Fruit fly (Drosophila melanogaster) whole organism, embryonic: ENCODE results near the gene mRpL24.

Source experiments
- Adf1 ChIP-seq: fragments of 200-800 bp; sonication (Bioruptor generic); IDR thresholded peaks from 2 replicates; pipeline ENCODE4 v1.3.6; 2022; ENCODE audit warnings: missing biosample characterization, missing genetic modification characterization
- Blimp-1 ChIP-seq: fragments of 200-800 bp; sonication (Bioruptor generic); optimal IDR thresholded peaks from 3 replicates; lab custom pipeline; 2018; ENCODE audit warnings: missing biosample characterization, missing genetic modification characterization, mild to moderate bottlenecking, moderate library complexity, missing genetic modification reagents
- CG10267 ChIP-seq: fragments of 200-800 bp; sonication (Bioruptor generic); optimal IDR thresholded peaks from 2 replicates; lab custom pipeline; 2018; ENCODE audit warnings: missing biosample characterization, mild to moderate bottlenecking, missing genetic modification characterization, moderate library complexity
- CG10654 ChIP-seq: fragments of 200-800 bp; sonication (Bioruptor generic); optimal IDR thresholded peaks from 2 replicates; lab custom pipeline; 2016; ENCODE audit warnings: missing biosample characterization, missing genetic modification characterization
- CG11560 ChIP-seq: fragments of 200-800 bp; sonication (Bioruptor generic); IDR thresholded peaks from 3 replicates; pipeline ENCODE4 v1.3.6; 2022; ENCODE audit warnings: missing biosample characterization, missing genetic modification characterization
- CG1233 ChIP-seq: fragments of 200-800 bp; sonication (Bioruptor generic); optimal IDR thresholded peaks from 4 replicates; lab custom pipeline; 2018; ENCODE audit warnings: missing biosample characterization, mild to moderate bottlenecking, missing genetic modification characterization
- CG15601 ChIP-seq: fragments of 200-800 bp; sonication (Bioruptor generic); optimal IDR thresholded peaks from 3 replicates; lab custom pipeline; 2019; ENCODE audit warnings: missing biosample characterization, mild to moderate bottlenecking, missing genetic modification characterization, moderate library complexity
- CG15696 ChIP-seq: fragments of 200-800 bp; sonication (Bioruptor generic); optimal IDR thresholded peaks from 2 replicates; lab custom pipeline; 2019; ENCODE audit warnings: missing biosample characterization, mild to moderate bottlenecking, missing genetic modification characterization, moderate library complexity
- CG16815 ChIP-seq: fragments of 200-800 bp; sonication (Bioruptor generic); optimal IDR thresholded peaks from 3 replicates; lab custom pipeline; 2017; ENCODE audit warnings: missing biosample characterization, mild to moderate bottlenecking, missing genetic modification characterization
- CG17385 ChIP-seq: fragments of 200-800 bp; sonication (Bioruptor generic); optimal IDR thresholded peaks from 3 replicates; lab custom pipeline; 2018; ENCODE audit warnings: missing biosample characterization, mild to moderate bottlenecking, missing genetic modification characterization
- CG18262 ChIP-seq: fragments of 200-800 bp; optimal IDR thresholded peaks from 3 replicates; lab custom pipeline; 2019; ENCODE audit warnings: missing biosample characterization, mild to moderate bottlenecking, missing genetic modification characterization, moderate library complexity
- CG1832 ChIP-seq: fragments of 200-800 bp; sonication (Bioruptor generic); optimal IDR thresholded peaks from 2 replicates; lab custom pipeline; 2017; ENCODE audit warnings: missing biosample characterization, mild to moderate bottlenecking, missing genetic modification characterization, inconsistent platforms
- CG2712 ChIP-seq: fragments of 200-800 bp; optimal IDR thresholded peaks from 3 replicates; lab custom pipeline; 2019; ENCODE audit warnings: missing biosample characterization, mild to moderate bottlenecking, missing genetic modification characterization, moderate library complexity
- CG31224 ChIP-seq: fragments of 200-800 bp; sonication (Bioruptor generic); IDR thresholded peaks from 2 replicates; pipeline ENCODE4 v1.3.6; 2022; ENCODE audit warnings: missing biosample characterization, missing genetic modification characterization
- CG31388 ChIP-seq: fragments of 200-800 bp; sonication (Bioruptor generic); optimal IDR thresholded peaks from 2 replicates; lab custom pipeline; 2016; ENCODE audit warnings: missing biosample characterization, missing genetic modification characterization
- CG33557 ChIP-seq: fragments of 200-800 bp; sonication (Bioruptor generic); optimal IDR thresholded peaks from 2 replicates; lab custom pipeline; 2019; ENCODE audit warnings: missing biosample characterization, mild to moderate bottlenecking, missing genetic modification characterization, moderate library complexity
- CG4424 ChIP-seq: fragments of 200-800 bp; sonication (Bioruptor generic); optimal IDR thresholded peaks from 3 replicates; lab custom pipeline; 2016; ENCODE audit warnings: missing biosample characterization, missing genetic modification characterization
- CG6175 ChIP-seq: fragments of 200-800 bp; sonication (Bioruptor generic); IDR thresholded peaks from 3 replicates; pipeline ENCODE4 v1.3.6; 2022; ENCODE audit warnings: missing biosample characterization, missing genetic modification characterization
- CG7556 ChIP-seq: fragments of 200-800 bp; sonication (Bioruptor generic); optimal IDR thresholded peaks from 2 replicates; lab custom pipeline; 2017; ENCODE audit warnings: missing biosample characterization, mild to moderate bottlenecking, missing genetic modification characterization
- CG8924 ChIP-seq: fragments of 200-800 bp; optimal IDR thresholded peaks from 3 replicates; lab custom pipeline; 2019; ENCODE audit warnings: missing biosample characterization, mild to moderate bottlenecking, missing genetic modification characterization, moderate library complexity
- CG9215 ChIP-seq: fragments of 200-800 bp; sonication (Bioruptor generic); IDR thresholded peaks from 2 replicates; pipeline ENCODE4 v1.3.6; 2022; ENCODE audit warnings: missing biosample characterization, missing genetic modification characterization
- CG9609 ChIP-seq: fragments of 200-800 bp; sonication (Bioruptor generic); optimal IDR thresholded peaks from 3 replicates; lab custom pipeline; 2016; ENCODE audit warnings: missing biosample characterization, missing genetic modification characterization
- Chrac-16 ChIP-seq: fragments of 200-800 bp; sonication (Bioruptor generic); optimal IDR thresholded peaks from 3 replicates; lab custom pipeline; 2016; ENCODE audit warnings: missing biosample characterization, missing genetic modification characterization
- CoRest ChIP-seq: fragments of 200-800 bp; sonication (Bioruptor generic); optimal IDR thresholded peaks from 3 replicates; lab custom pipeline; 2018; ENCODE audit warnings: missing biosample characterization, mild to moderate bottlenecking, missing genetic modification characterization, moderate library complexity
- D19A ChIP-seq: fragments of 200-800 bp; optimal IDR thresholded peaks from 3 replicates; lab custom pipeline; 2019; ENCODE audit warnings: missing biosample characterization, mild to moderate bottlenecking, missing genetic modification characterization, moderate library complexity
- Dad ChIP-seq: fragments of 200-800 bp; sonication (Bioruptor generic); optimal IDR thresholded peaks from 3 replicates; lab custom pipeline; 2016; ENCODE audit warnings: missing biosample characterization, missing genetic modification characterization
- Fer1 ChIP-seq: fragments of 200-800 bp; sonication (Bioruptor generic); optimal IDR thresholded peaks from 2 replicates; lab custom pipeline; 2017; ENCODE audit warnings: missing biosample characterization, mild to moderate bottlenecking, missing genetic modification characterization
- Hmx ChIP-seq: fragments of 200-800 bp; sonication (Bioruptor generic); optimal IDR thresholded peaks from 2 replicates; lab custom pipeline; 2016; ENCODE audit warnings: missing biosample characterization, missing genetic modification characterization
- Jarid2 ChIP-seq: fragments of 200-800 bp; sonication (Bioruptor generic); optimal IDR thresholded peaks from 3 replicates; lab custom pipeline; 2017; ENCODE audit warnings: mild to moderate bottlenecking, missing biosample characterization, missing genetic modification reagents, missing genetic modification characterization
- Oli ChIP-seq: fragments of 200-800 bp; sonication (Bioruptor generic); optimal IDR thresholded peaks from 2 replicates; lab custom pipeline; 2018; ENCODE audit warnings: missing biosample characterization, mild to moderate bottlenecking, missing genetic modification characterization, moderate library complexity
- Xrp1 ChIP-seq: fragments of 200-800 bp; sonication (Bioruptor generic); IDR thresholded peaks from 2 replicates; pipeline ENCODE4 v1.3.6; 2022; ENCODE audit warnings: missing biosample characterization, missing genetic modification characterization
- al ChIP-seq: fragments of 200-800 bp; sonication (Bioruptor generic); IDR thresholded peaks from 2 replicates; pipeline ENCODE4 v1.3.6; 2022; ENCODE audit warnings: missing biosample characterization, missing genetic modification characterization
- ase ChIP-seq: fragments of 200-800 bp; sonication (Bioruptor generic); IDR thresholded peaks from 3 replicates; pipeline ENCODE4 v1.3.6; 2022; ENCODE audit warnings: missing biosample characterization, missing genetic modification characterization
- bbx ChIP-seq: fragments of 200-800 bp; sonication (Bioruptor generic); IDR thresholded peaks from 2 replicates; pipeline ENCODE4 v1.3.6; 2022; ENCODE audit warnings: missing biosample characterization, missing genetic modification characterization; ENCODE audit not compliant: partially characterized antibody
- dan ChIP-seq: fragments of 200-800 bp; sonication (Bioruptor generic); IDR thresholded peaks from 2 replicates; pipeline ENCODE4 v1.3.6; 2022; ENCODE audit warnings: missing biosample characterization, missing genetic modification characterization
- dpn ChIP-seq, 2 experiments: fragments of 200-800 bp; sonication (Bioruptor generic); optimal IDR thresholded peaks; 3 replicates each; lab custom pipeline; 2016; ENCODE audit warnings: missing biosample characterization in 2 of 2, missing genetic modification characterization in 2 of 2
- fru ChIP-seq: fragments of >200 bp; optimal IDR thresholded peaks from 2 replicates; lab custom pipeline; 2017
- gsb-n ChIP-seq: fragments of 200-800 bp; sonication (Bioruptor generic); optimal IDR thresholded peaks from 3 replicates; lab custom pipeline; 2018; ENCODE audit warnings: missing biosample characterization, mild to moderate bottlenecking, missing genetic modification characterization
- h ChIP-seq: fragments of >200 bp; optimal IDR thresholded peaks from 2 replicates; lab custom pipeline; 2017
- insv ChIP-seq, 2 experiments: fragments of 200-800 bp; sonication (Bioruptor generic); optimal IDR thresholded peaks; 3 replicates each; lab custom pipeline; 2016 to 2018; ENCODE audit warnings: missing biosample characterization in 2 of 2, missing genetic modification characterization in 2 of 2
- inv ChIP-seq: fragments of 200-800 bp; sonication (Bioruptor generic); IDR thresholded peaks from 2 replicates; pipeline ENCODE4 v1.3.6; 2022; ENCODE audit warnings: missing biosample characterization, missing genetic modification characterization; ENCODE audit not compliant: partially characterized antibody
- kah ChIP-seq: fragments of 200-800 bp; sonication (Bioruptor generic); optimal IDR thresholded peaks from 2 replicates; lab custom pipeline; 2018; ENCODE audit warnings: missing biosample characterization, mild to moderate bottlenecking, missing genetic modification characterization
- otp ChIP-seq: fragments of 200-800 bp; sonication (Bioruptor generic); IDR thresholded peaks from 3 replicates; pipeline ENCODE4, ENCODE4 v1.3.6; 2022; ENCODE audit warnings: missing biosample characterization, missing genetic modification characterization
- run ChIP-seq: fragments of 200-800 bp; sonication (Bioruptor generic); optimal IDR thresholded peaks from 3 replicates; lab custom pipeline; 2018; ENCODE audit warnings: missing biosample characterization, mild to moderate bottlenecking, missing genetic modification characterization
- sc ChIP-seq, 3 experiments: fragments of >200 bp in 2 of 3; fragments of 200-800 bp in 1 of 3; sonication (Bioruptor generic) in 1 of 3; optimal IDR thresholded peaks; 2 replicates in 2 of 3; 3 replicates in 1 of 3; lab custom pipeline; 2017; ENCODE audit warnings: mild to moderate bottlenecking in 1 of 3, missing biosample characterization in 1 of 3, missing genetic modification characterization in 1 of 3, missing genetic modification reagents in 1 of 3
- seq ChIP-seq: fragments of 200-800 bp; sonication (Bioruptor generic); IDR thresholded peaks from 2 replicates; pipeline ENCODE4 v1.3.6; 2022; ENCODE audit warnings: missing biosample characterization, missing genetic modification characterization
- sug ChIP-seq: fragments of 200-800 bp; optimal IDR thresholded peaks from 2 replicates; lab custom pipeline; 2019; ENCODE audit warnings: missing biosample characterization, mild to moderate bottlenecking, missing genetic modification characterization, moderate library complexity
- unpg ChIP-seq: fragments of 200-800 bp; sonication (Bioruptor generic); optimal IDR thresholded peaks from 3 replicates; lab custom pipeline; 2018; ENCODE audit warnings: missing biosample characterization, mild to moderate bottlenecking, missing genetic modification characterization, moderate library complexity
- vnd ChIP-seq: fragments of 200-800 bp; sonication (Bioruptor generic); IDR thresholded peaks from 3 replicates; pipeline ENCODE4 v1.3.6; 2022; ENCODE audit warnings: missing biosample characterization, missing genetic modification characterization; ENCODE audit not compliant: partially characterized antibody

Gene mRpL24

dm6 chr2L:4906546-4907250 is 38.5 kb downstream of the mRpL24 start, which contains the start of gene snsl (continued):
- TF ChIP-seq D19A (tag; lab: Kevin White, UChicago) (peak; percentile 67), Dad (GFP tag; lab: Kevin White, UChicago) (no peak), Oli (peak; percentile 80), CG1832 (GFP tag; lab: Kevin White, UChicago) (no peak), CG7556 (GFP tag; lab: Kevin White, UChicago) (peak; percentile 84), insv (GFP tag; optimal IDR thresholded peaks at IDR 0.05; lab: Kevin White, UChicago) (no peak), dpn (GFP tag; optimal IDR thresholded peaks at IDR 0.05; lab: Kevin White, UChicago) (peak in 1 of 2 experiments; percentile 52), run (tag; lab: Kevin White, UChicago) (peak; percentile 65), CG17385 (GFP tag; lab: Kevin White, UChicago) (peak; percentile 71), CG18262 (tag; lab: Kevin White, UChicago) (peak; percentile 85), CG9215 (GFP tag; lab: Robert Waterston, UW) (no peak), Xrp1 (GFP tag; lab: Robert Waterston, UW) (peak; percentile 36; the same call in 1 of the 2 replicates), ase (GFP tag; lab: Robert Waterston, UW) (peak; percentile 41; the same call in 1 of the 3 replicates), fru (lab: Kevin White, UChicago) (no peak), unpg (GFP tag; lab: Kevin White, UChicago) (peak; percentile 52), dan (no peak), CG15696 (tag; lab: Kevin White, UChicago) (peak; percentile 10), CG4424 (GFP tag; lab: Kevin White, UChicago) (peak; percentile 63), CG10654 (peak; percentile 1), CG9609 (GFP tag; lab: Kevin White, UChicago) (no peak), CG16815 (no peak), kah (GFP tag; lab: Kevin White, UChicago) (peak; percentile 43), CG10267 (peak; percentile 72), CG15601 (tag; lab: Kevin White, UChicago) (peak; percentile 60), bbx (GFP tag; lab: Robert Waterston, UW) (no peak), CG33557 (peak; percentile 42), Adf1 (GFP tag; lab: Robert Waterston, UW) (no peak), Blimp-1 (GFP tag; lab: Kevin White, UChicago) (peak; percentile 64), sc (optimal IDR thresholded peaks at IDR 0.05; lab: Kevin White, UChicago) (no peak), sc (GFP tag; optimal IDR thresholded peaks at IDR 0.05; lab: Kevin White, UChicago) (no peak), seq (GFP tag; lab: Robert Waterston, UW) (0 out of 2 replicates have a peak, but pooled peaks have one; percentile 30), CG6175 (GFP tag; lab: Robert Waterston, UW) (peak; percentile 16; the same call in 1 of the 3 replicates), Hmx (GFP tag; lab: Kevin White, UChicago) (no peak), CG11560 (tag; lab: Robert Waterston, UW) (no peak), otp (0 out of 3 replicates have a peak, but pooled peaks have one; percentile 39), CG31224 (GFP tag; lab: Robert Waterston, UW) (0 out of 2 replicates have a peak, but pooled peaks have one; percentile 31), CG31388 (GFP tag; lab: Kevin White, UChicago) (no peak), CG1233 (GFP tag; lab: Kevin White, UChicago) (peak; percentile 16), sug (tag; lab: Kevin White, UChicago) (peak; percentile 57), inv (GFP tag; lab: Robert Waterston, UW) (no peak), h (lab: Kevin White, UChicago) (no peak), Fer1 (peak; percentile 59), gsb-n (tag; lab: Kevin White, UChicago) (peak; percentile 42), Chrac-16 (GFP tag; lab: Kevin White, UChicago) (no peak), CG2712 (tag; lab: Kevin White, UChicago) (peak; percentile 81), al (GFP tag; lab: Robert Waterston, UW) (no peak), CoRest (peak; percentile 86), Jarid2 (GFP tag; lab: Kevin White, UChicago) (peak; percentile 1), vnd (GFP tag; lab: Robert Waterston, UW) (no peak), CG8924 (tag; lab: Kevin White, UChicago) (peak; percentile 87)
